Fruit fly (Drosophila melanogaster) whole organism, prepupa: Measurements from ENCODE around the gene CG6908.

Source experiments
- CG11294 ChIP-seq: fragments of 200-800 bp; sonication (Bioruptor generic); IDR thresholded peaks from 2 replicates; pipeline ENCODE4 v1.3.6; 2022; ENCODE audit warnings: missing biosample characterization, missing genetic modification characterization
- CG11902 ChIP-seq: fragments of 200-800 bp; sonication (Bioruptor generic); optimal IDR thresholded peaks from 3 replicates; lab custom pipeline; 2016; ENCODE audit warnings: missing biosample characterization, missing genetic modification characterization
- CG1621 ChIP-seq: fragments of 200-800 bp; sonication (Bioruptor generic); optimal IDR thresholded peaks from 3 replicates; lab custom pipeline; 2018; ENCODE audit warnings: missing biosample characterization, mild to moderate bottlenecking, missing genetic modification characterization
- CG16779 ChIP-seq: fragments of 200-800 bp; sonication (Bioruptor generic); optimal IDR thresholded peaks from 3 replicates; lab custom pipeline; 2017; ENCODE audit warnings: missing biosample characterization, mild to moderate bottlenecking, missing genetic modification characterization
- CG3032 ChIP-seq: fragments of 200-800 bp; optimal IDR thresholded peaks from 2 replicates; lab custom pipeline; 2019; ENCODE audit warnings: missing biosample characterization, mild to moderate bottlenecking, missing genetic modification characterization, moderate library complexity
- CG31627 ChIP-seq: fragments of 200-800 bp; sonication (Bioruptor generic); optimal IDR thresholded peaks from 3 replicates; lab custom pipeline; 2016; ENCODE audit warnings: missing biosample characterization, missing genetic modification characterization
- CG32006 ChIP-seq: fragments of 200-800 bp; sonication (Bioruptor generic); optimal IDR thresholded peaks from 3 replicates; lab custom pipeline; 2017; ENCODE audit warnings: missing biosample characterization, mild to moderate bottlenecking, missing genetic modification characterization
- CG34406 ChIP-seq: fragments of 200-800 bp; sonication (Bioruptor generic); optimal IDR thresholded peaks from 3 replicates; lab custom pipeline; 2016; ENCODE audit warnings: missing biosample characterization, missing genetic modification characterization
- CG3919 ChIP-seq: fragments of 200-800 bp; sonication (Bioruptor generic); optimal IDR thresholded peaks from 3 replicates; lab custom pipeline; 2016; ENCODE audit warnings: missing biosample characterization, missing genetic modification characterization
- CG4318 ChIP-seq: fragments of 200-800 bp; sonication (Bioruptor generic); optimal IDR thresholded peaks from 3 replicates; lab custom pipeline; 2017; ENCODE audit warnings: missing biosample characterization, mild to moderate bottlenecking, missing genetic modification characterization
- CG6163 ChIP-seq: fragments of 200-800 bp; sonication (Bioruptor generic); IDR thresholded peaks from 3 replicates; pipeline ENCODE4 v1.3.6; 2022; ENCODE audit warnings: missing biosample characterization, missing genetic modification characterization
- CG6276 ChIP-seq: fragments of 200-800 bp; sonication (Bioruptor generic); optimal IDR thresholded peaks from 2 replicates; lab custom pipeline; 2017; ENCODE audit warnings: missing biosample characterization, mild to moderate bottlenecking, missing genetic modification characterization
- CG6792 ChIP-seq: fragments of 200-800 bp; sonication (Bioruptor generic); optimal IDR thresholded peaks from 3 replicates; lab custom pipeline; 2016; ENCODE audit warnings: missing biosample characterization, missing genetic modification characterization
- CG6808 ChIP-seq: fragments of 200-800 bp; sonication (Bioruptor generic); optimal IDR thresholded peaks from 3 replicates; lab custom pipeline; 2017; ENCODE audit warnings: missing biosample characterization, missing genetic modification characterization, mild to moderate bottlenecking, moderate library complexity, missing genetic modification reagents
- CG6854 ChIP-seq: fragments of 200-800 bp; sonication (Bioruptor generic); optimal IDR thresholded peaks from 2 replicates; lab custom pipeline; 2017; ENCODE audit warnings: missing biosample characterization, mild to moderate bottlenecking, missing genetic modification characterization
- CG7368 ChIP-seq: fragments of 200-800 bp; sonication (Bioruptor generic); optimal IDR thresholded peaks from 3 replicates; lab custom pipeline; 2016; ENCODE audit warnings: missing biosample characterization, missing genetic modification characterization
- CG8119 ChIP-seq: fragments of 200-800 bp; sonication (Bioruptor generic); IDR thresholded peaks from 3 replicates; pipeline ENCODE4 v1.3.6; 2022; ENCODE audit warnings: missing biosample characterization, missing genetic modification characterization
- CG8319 ChIP-seq: fragments of 200-800 bp; sonication (Bioruptor generic); optimal IDR thresholded peaks from 3 replicates; lab custom pipeline; 2016; ENCODE audit warnings: missing biosample characterization, missing genetic modification characterization
- CG8632 ChIP-seq: fragments of 200-800 bp; sonication (Bioruptor generic); optimal IDR thresholded peaks from 3 replicates; lab custom pipeline; 2016; ENCODE audit warnings: missing biosample characterization, missing genetic modification characterization
- CG9139 ChIP-seq: fragments of 200-800 bp; sonication (Bioruptor generic); optimal IDR thresholded peaks from 3 replicates; lab custom pipeline; 2017; ENCODE audit warnings: missing biosample characterization, mild to moderate bottlenecking, missing genetic modification characterization
- Eip75B ChIP-seq: fragments of 200-800 bp; sonication (Bioruptor generic); optimal IDR thresholded peaks from 3 replicates; lab custom pipeline; 2016; ENCODE audit warnings: missing biosample characterization, missing genetic modification characterization
- Eip78C ChIP-seq: fragments of 200-800 bp; sonication (Bioruptor generic); peaks from one replicate; lab custom pipeline; 2016; ENCODE audit warnings: missing biosample characterization, missing genetic modification characterization
- Ets21C ChIP-seq: fragments of 200-800 bp; sonication (Bioruptor generic); optimal IDR thresholded peaks from 3 replicates; lab custom pipeline; 2016; ENCODE audit warnings: missing biosample characterization, missing genetic modification characterization
- Ets96B ChIP-seq: fragments of 200-800 bp; optimal IDR thresholded peaks from 2 replicates; lab custom pipeline; 2019; ENCODE audit warnings: missing biosample characterization, mild to moderate bottlenecking, missing genetic modification characterization, moderate library complexity
- Gug ChIP-seq: fragments of 200-800 bp; sonication (Bioruptor generic); IDR thresholded peaks from 2 replicates; pipeline ENCODE4 v1.3.6; 2022; ENCODE audit warnings: missing biosample characterization, missing genetic modification characterization
- Hr39 ChIP-seq: fragments of 200-800 bp; sonication (Bioruptor generic); optimal IDR thresholded peaks from 2 replicates; lab custom pipeline; 2016; ENCODE audit warnings: missing biosample characterization, missing genetic modification characterization
- Hr4 ChIP-seq: fragments of 200-800 bp; sonication (Bioruptor generic); optimal IDR thresholded peaks from 3 replicates; lab custom pipeline; 2016; ENCODE audit warnings: missing biosample characterization, missing genetic modification characterization
- Met ChIP-seq: fragments of 200-800 bp; sonication (Bioruptor generic); optimal IDR thresholded peaks from 3 replicates; lab custom pipeline; 2016; ENCODE audit warnings: missing biosample characterization, missing genetic modification characterization
- OdsH ChIP-seq: fragments of 200-800 bp; sonication (Bioruptor generic); optimal IDR thresholded peaks from 3 replicates; lab custom pipeline; 2016; ENCODE audit warnings: missing biosample characterization, missing genetic modification characterization
- Smox ChIP-seq: fragments of 200-800 bp; sonication (Bioruptor generic); optimal IDR thresholded peaks from 3 replicates; lab custom pipeline; 2016; ENCODE audit warnings: missing biosample characterization, missing genetic modification characterization
- Sox14 ChIP-seq: fragments of 200-800 bp; sonication (Bioruptor generic); optimal IDR thresholded peaks from 3 replicates; lab custom pipeline; 2016; ENCODE audit warnings: missing biosample characterization, missing genetic modification characterization
- Sox15 ChIP-seq: fragments of 200-800 bp; sonication (Bioruptor generic); optimal IDR thresholded peaks from 3 replicates; lab custom pipeline; 2016; ENCODE audit warnings: missing biosample characterization, missing genetic modification characterization
- acj6 ChIP-seq: fragments of 200-800 bp; sonication (Bioruptor generic); optimal IDR thresholded peaks from 3 replicates; lab custom pipeline; 2016; ENCODE audit warnings: missing biosample characterization, missing genetic modification characterization
- cyc ChIP-seq: fragments of 200-800 bp; sonication (Bioruptor generic); optimal IDR thresholded peaks from 3 replicates; lab custom pipeline; 2016; ENCODE audit warnings: missing biosample characterization, missing genetic modification characterization
- dac ChIP-seq: fragments of 200-800 bp; sonication (Bioruptor generic); optimal IDR thresholded peaks from 2 replicates; lab custom pipeline; 2017; ENCODE audit warnings: missing biosample characterization, mild to moderate bottlenecking, missing genetic modification characterization
- dsx ChIP-seq: fragments of 200-800 bp; optimal IDR thresholded peaks from 3 replicates; lab custom pipeline; 2019; ENCODE audit warnings: missing biosample characterization, mild to moderate bottlenecking, missing genetic modification characterization, moderate library complexity; ENCODE audit not compliant: poor library complexity, severe bottlenecking
- eg ChIP-seq: fragments of 200-800 bp; sonication (Bioruptor generic); IDR thresholded peaks from 3 replicates; pipeline ENCODE4 v1.3.6; 2022; ENCODE audit warnings: missing biosample characterization, missing genetic modification characterization
- esn ChIP-seq: fragments of 200-800 bp; sonication (Bioruptor generic); optimal IDR thresholded peaks from 2 replicates; lab custom pipeline; 2016; ENCODE audit warnings: missing biosample characterization, mild to moderate bottlenecking, missing genetic modification characterization, moderate library complexity
- fd59A ChIP-seq: fragments of 200-800 bp; sonication (Bioruptor generic); optimal IDR thresholded peaks from 2 replicates; lab custom pipeline; 2017; ENCODE audit warnings: missing biosample characterization, mild to moderate bottlenecking, missing genetic modification characterization, missing genetic modification reagents
- fd85E ChIP-seq: fragments of 200-800 bp; sonication (Bioruptor generic); optimal IDR thresholded peaks from 3 replicates; lab custom pipeline; 2016; ENCODE audit warnings: missing biosample characterization, missing genetic modification characterization
- fkh ChIP-seq: fragments of 200-800 bp; sonication (Bioruptor generic); optimal IDR thresholded peaks from 3 replicates; lab custom pipeline; 2017; ENCODE audit warnings: missing biosample characterization, mild to moderate bottlenecking, missing genetic modification characterization, moderate library complexity
- net ChIP-seq: fragments of 200-800 bp; sonication (Bioruptor generic); optimal IDR thresholded peaks from 3 replicates; lab custom pipeline; 2016; ENCODE audit warnings: missing biosample characterization, missing genetic modification characterization
- pdm3 ChIP-seq: fragments of 200-800 bp; sonication (Bioruptor generic); optimal IDR thresholded peaks from 3 replicates; lab custom pipeline; 2016; ENCODE audit warnings: missing biosample characterization, missing genetic modification characterization
- svp ChIP-seq: fragments of 200-800 bp; sonication (Bioruptor generic); peaks from one replicate; lab custom pipeline; 2016; ENCODE audit warnings: missing biosample characterization, missing genetic modification characterization
- topi ChIP-seq: fragments of 200-800 bp; sonication (Bioruptor generic); optimal IDR thresholded peaks from 3 replicates; lab custom pipeline; 2016; ENCODE audit warnings: missing biosample characterization, missing genetic modification characterization
- vri ChIP-seq: fragments of 200-800 bp; sonication (Bioruptor generic); optimal IDR thresholded peaks from 3 replicates; lab custom pipeline; 2016; ENCODE audit warnings: missing biosample characterization, mild to moderate bottlenecking, missing genetic modification characterization

Gene CG6908

DNA sequence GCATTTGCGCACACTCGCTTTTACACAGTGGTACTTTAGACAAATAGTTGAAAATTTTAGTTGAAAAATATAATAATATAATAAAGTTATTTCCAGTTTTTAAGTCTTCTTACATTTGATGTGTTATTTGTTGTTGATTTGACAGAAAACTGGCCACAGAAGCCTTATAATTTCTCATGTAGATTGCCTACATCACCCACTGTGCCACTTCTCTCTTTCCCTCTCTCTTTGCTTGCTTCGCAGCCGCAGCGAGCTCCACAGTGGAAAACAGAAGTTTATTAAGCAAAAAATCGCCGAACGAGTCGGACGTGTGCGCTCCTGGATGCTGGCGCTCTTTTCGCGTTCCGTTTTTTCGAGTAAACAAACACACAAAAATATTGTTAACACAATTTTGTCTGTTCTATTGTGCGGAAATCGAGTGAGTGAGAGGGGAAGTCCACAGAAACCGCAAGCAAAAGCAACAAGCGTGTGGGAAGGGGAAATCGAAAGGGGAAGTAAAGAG lies 33.9 kb downstream of the CG6908 start, which contains the start of gene CG42327 (continued):
- peak; percentile 94 for TF ChIP-seq Sox14 (GFP tag; lab: Kevin White, UChicago)
- TF ChIP-seq fd85E (GFP tag; lab: Kevin White, UChicago), result peak; percentile 80
- peak; percentile 97 for TF ChIP-seq CG3919 (GFP tag; lab: Kevin White, UChicago)
- TF ChIP-seq eg (GFP tag; lab: Robert Waterston, UW), result peak; percentile 98
- peak; percentile 99 for TF ChIP-seq CG6163 (GFP tag; lab: Robert Waterston, UW)
- peak; percentile 82 for TF ChIP-seq CG6854 (GFP tag; lab: Kevin White, UChicago)
- peak; percentile 93 for TF ChIP-seq Smox
- TF ChIP-seq CG6276 (GFP tag; lab: Kevin White, UChicago), result peak; percentile 95
- TF ChIP-seq CG34406, result peak; percentile 96
- peak; percentile 86 for TF ChIP-seq fkh (GFP tag; lab: Kevin White, UChicago)
- TF ChIP-seq CG6792, result peak; percentile 95
- TF ChIP-seq CG1621 (tag; lab: Kevin White, UChicago), result peak; percentile 86
- TF ChIP-seq Met (GFP tag; lab: Kevin White, UChicago), result peak; percentile 94
- peak; percentile 83 for TF ChIP-seq CG6808
- TF ChIP-seq CG31627 (GFP tag; lab: Kevin White, UChicago), result peak; percentile 90
- peak; percentile 86 for TF ChIP-seq Hr39
- peak; percentile 95 for TF ChIP-seq CG7368 (GFP tag; lab: Kevin White, UChicago)
- peak; percentile 98 for TF ChIP-seq OdsH (GFP tag; lab: Kevin White, UChicago)
- peak; percentile 78 for TF ChIP-seq CG9139 (GFP tag; lab: Kevin White, UChicago)
- peak; percentile 99 for TF ChIP-seq CG8119 (GFP tag; lab: Robert Waterston, UW)

DNA sequence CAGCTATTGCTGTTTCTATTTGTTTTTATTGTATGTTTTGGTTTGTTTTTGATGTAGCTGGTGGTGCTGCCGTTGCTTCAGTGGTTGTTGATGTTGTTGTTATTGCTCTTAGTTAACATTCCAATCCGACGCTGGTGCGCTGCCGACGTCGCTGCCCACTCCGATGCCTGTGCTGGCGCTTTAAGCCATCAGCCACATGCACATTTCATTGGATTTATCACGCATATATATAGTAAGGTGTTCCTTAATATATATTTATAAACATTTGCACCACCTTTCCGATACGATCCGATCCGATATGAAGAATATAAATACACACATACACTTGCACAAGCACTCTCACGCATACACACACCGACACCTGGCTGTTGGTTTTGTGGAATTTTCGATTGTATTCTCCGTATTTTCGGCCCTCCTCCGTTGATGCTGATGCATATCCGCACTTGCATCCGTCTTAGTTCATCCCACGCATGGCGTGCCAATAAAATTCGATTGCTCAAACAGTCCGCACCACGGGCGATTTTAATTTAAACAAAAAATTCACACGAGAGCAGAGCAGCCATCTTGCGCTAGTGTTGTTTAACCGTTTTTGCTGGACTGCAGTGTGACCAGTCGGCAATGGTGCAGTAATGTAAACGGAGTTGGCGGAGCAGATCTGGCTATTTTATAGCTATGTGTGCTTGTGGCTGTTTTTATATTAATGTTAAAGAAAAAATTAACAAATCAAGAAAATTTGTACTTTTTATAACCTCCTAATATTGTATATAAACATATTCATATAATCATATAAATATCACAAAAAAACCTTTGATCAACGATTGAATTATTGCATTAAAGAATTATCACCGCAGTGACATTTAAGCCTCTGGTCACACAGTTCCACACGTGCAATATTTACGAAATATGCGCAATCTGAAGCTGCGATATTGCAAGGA lies 39.5 kb downstream of the CG6908 start, which contains the start of the genes Csk and Elp1:
Gene Csk, minus strand, starts transcription at position 602 of the 935 bp plus-strand sequence.
Gene Elp1, plus strand, starts transcription at position 867 of the 935 bp plus-strand sequence.
- TF ChIP-seq CG16779 (tag; lab: Kevin White, UChicago), result no peak
- TF ChIP-seq Sox15 (GFP tag; lab: Kevin White, UChicago), result peak; percentile 22
- no peak for TF ChIP-seq CG1621 (tag; lab: Kevin White, UChicago)
- TF ChIP-seq fd59A (GFP tag; lab: Kevin White, UChicago), result peak; percentile 9
- TF ChIP-seq net (GFP tag; lab: Kevin White, UChicago), result peak; percentile 23
- peak; percentile 42 for TF ChIP-seq Eip75B
- TF ChIP-seq eg (GFP tag; lab: Robert Waterston, UW), result peak; percentile 37; the same call in 1 of the 3 replicates
- no peak for TF ChIP-seq CG7368 (GFP tag; lab: Kevin White, UChicago)
- peak; percentile 66 for TF ChIP-seq esn
- TF ChIP-seq Ets96B (tag; lab: Kevin White, UChicago), result peak; percentile 36
- TF ChIP-seq CG3032 (tag; lab: Kevin White, UChicago), result peak; percentile 56
- TF ChIP-seq CG11902, result peak; percentile 7
- TF ChIP-seq CG32006 (GFP tag; lab: Kevin White, UChicago), result peak; percentile 43
- TF ChIP-seq Ets21C (GFP tag; lab: Kevin White, UChicago), result peak; percentile 13
- TF ChIP-seq CG6854 (GFP tag; lab: Kevin White, UChicago), result no peak
- TF ChIP-seq CG4318 (GFP tag; lab: Kevin White, UChicago), result no peak
- TF ChIP-seq topi (GFP tag; lab: Kevin White, UChicago), result peak; percentile 39
- peak; percentile 58 for TF ChIP-seq OdsH (GFP tag; lab: Kevin White, UChicago)
- TF ChIP-seq Sox14 (GFP tag; lab: Kevin White, UChicago), result peak; percentile 41
- TF ChIP-seq dsx (GFP tag; lab: Kevin White, UChicago), result no peak
- TF ChIP-seq cyc, result peak; percentile 51
- TF ChIP-seq acj6 (GFP tag; lab: Kevin White, UChicago), result peak; percentile 46
- peak; percentile 3 for TF ChIP-seq dac (GFP tag; lab: Kevin White, UChicago)
- no peak for TF ChIP-seq CG11294 (GFP tag; lab: Robert Waterston, UW)
- TF ChIP-seq svp (GFP tag; lab: Kevin White, UChicago), result peak; percentile 52
- TF ChIP-seq Smox, result peak; percentile 29
- peak; percentile 41; the same call in 1 of the 2 replicates for TF ChIP-seq Gug (GFP tag; lab: Robert Waterston, UW)
- TF ChIP-seq CG8632, result no peak
- peak; percentile 38 for TF ChIP-seq CG31627 (GFP tag; lab: Kevin White, UChicago)
- peak; percentile 44 for TF ChIP-seq pdm3 (GFP tag; lab: Kevin White, UChicago)
- TF ChIP-seq Hr4 (GFP tag; lab: Kevin White, UChicago), result peak; percentile 45
- peak; percentile 6 for TF ChIP-seq CG6808
- TF ChIP-seq fkh (GFP tag; lab: Kevin White, UChicago), result peak; percentile 75
- TF ChIP-seq vri (GFP tag; lab: Kevin White, UChicago), result peak; percentile 10
- TF ChIP-seq Hr39, result peak; percentile 41
- no peak for TF ChIP-seq CG6163 (GFP tag; lab: Robert Waterston, UW)
- peak; percentile 70 for TF ChIP-seq Eip78C (GFP tag; lab: Kevin White, UChicago)
- peak; percentile 45 for TF ChIP-seq CG8319 (GFP tag; lab: Kevin White, UChicago)
